Worm (Caenorhabditis elegans) whole organism, L4 larva: Measurements from ENCODE around the gene pak-2.

Source experiments
- F44E2.7 ChIP-seq: fragments of 200-800 bp; sonication (Bioruptor generic); IDR thresholded peaks from 2 replicates; pipeline ENCODE4 v2.1.2; 2022; ENCODE audit warnings: missing genetic modification characterization, missing compliant biosample characterization
- R02D3.7 ChIP-seq: fragments of 150-350 bp; sonication (generic microtip); optimal IDR thresholded peaks from 3 replicates; lab custom pipeline; 2014; ENCODE audit warnings: missing biosample characterization, missing genetic modification characterization
- T20F7.1 ChIP-seq: fragments of 200-800 bp; sonication (Bioruptor generic); optimal IDR thresholded peaks from 2 replicates; lab custom pipeline; 2018; ENCODE audit warnings: mild to moderate bottlenecking, missing genetic modification characterization, missing compliant biosample characterization
- Y48G9A.11 ChIP-seq: fragments of 200-800 bp; sonication (Bioruptor generic); IDR thresholded peaks from 2 replicates; pipeline ENCODE4 v1.3.6; 2022; ENCODE audit warnings: missing genetic modification reagents, missing genetic modification characterization, missing compliant biosample characterization
- aha-1 ChIP-seq: fragments of 150-350 bp; peaks from one replicate; lab custom pipeline; 2014; ENCODE audit warnings: missing biosample characterization, missing genetic modification characterization
- attf-4 ChIP-seq: sonication (generic microtip); optimal IDR thresholded peaks from 3 replicates; lab custom pipeline; 2017; ENCODE audit warnings: missing biosample characterization, missing genetic modification characterization
- ceh-20 ChIP-seq: fragments of 200-800 bp; sonication (Bioruptor generic); IDR thresholded peaks from 2 replicates; pipeline ENCODE4 v1.3.6; 2022; ENCODE audit warnings: missing genetic modification reagents, missing genetic modification characterization, missing compliant biosample characterization
- ceh-62 ChIP-seq: sonication (generic microtip); optimal IDR thresholded peaks from 2 replicates; lab custom pipeline; 2017; ENCODE audit warnings: missing biosample characterization, missing genetic modification characterization
- ces-1 ChIP-seq: fragments of 150-350 bp; sonication (generic microtip); optimal IDR thresholded peaks from 4 replicates; lab custom pipeline; 2014; ENCODE audit warnings: missing biosample characterization, missing genetic modification reagents, missing genetic modification characterization
- ctbp-1 ChIP-seq: fragments of 200-800 bp; sonication (Bioruptor generic); IDR thresholded peaks from 2 replicates; pipeline ENCODE4 v1.3.6; 2022; ENCODE audit warnings: missing genetic modification reagents, missing genetic modification characterization, missing compliant biosample characterization
- daf-19 ChIP-seq: fragments of 200-800 bp; sonication (Bioruptor generic); conservative IDR thresholded peaks from 2 replicates; pipeline ENCODE4 v1.3.6; 2022; ENCODE audit warnings: missing genetic modification characterization, missing compliant biosample characterization
- dmd-6 ChIP-seq: fragments of 200-800 bp; sonication (Bioruptor generic); IDR thresholded peaks from 2 replicates; pipeline ENCODE4 v1.3.6; 2022; ENCODE audit warnings: missing genetic modification reagents, missing genetic modification characterization, missing compliant biosample characterization
- dpl-1 ChIP-seq: fragments of 150-350 bp; optimal IDR thresholded peaks from 2 replicates; lab custom pipeline; 2014; ENCODE audit warnings: missing biosample characterization, missing genetic modification reagents, missing genetic modification characterization
- duxl-1 ChIP-seq: sonication (generic microtip); optimal IDR thresholded peaks from 2 replicates; lab custom pipeline; 2016; ENCODE audit warnings: mild to moderate bottlenecking, missing genetic modification characterization, moderate library complexity, missing compliant biosample characterization; ENCODE audit not compliant: poor library complexity
- dve-1 ChIP-seq: sonication (generic microtip); optimal IDR thresholded peaks from 2 replicates; lab custom pipeline; 2017; ENCODE audit warnings: antibody characterized with exemption, mild to moderate bottlenecking, missing genetic modification characterization, missing compliant biosample characterization; ENCODE audit not compliant: insufficient read depth
- egl-27 ChIP-seq: sonication (generic microtip); optimal IDR thresholded peaks from 3 replicates; lab custom pipeline; 2017; ENCODE audit warnings: missing biosample characterization, missing genetic modification reagents, missing genetic modification characterization
- egl-43 ChIP-seq: fragments of 200-800 bp; sonication (Bioruptor generic); IDR thresholded peaks from 2 replicates; pipeline ENCODE4 v1.3.6; 2022; ENCODE audit warnings: missing genetic modification reagents, missing genetic modification characterization, missing compliant biosample characterization
- fkh-10 ChIP-seq: fragments of 150-350 bp; optimal IDR thresholded peaks from 2 replicates; lab custom pipeline; 2014; ENCODE audit warnings: missing biosample characterization, missing genetic modification reagents, missing genetic modification characterization
- hlh-11 ChIP-seq: fragments of 200-800 bp; sonication (Bioruptor generic); optimal IDR thresholded peaks from 2 replicates; lab custom pipeline; 2018; ENCODE audit warnings: mild to moderate bottlenecking, missing genetic modification characterization, missing compliant biosample characterization
- hlh-30 ChIP-seq: sonication (generic microtip); optimal IDR thresholded peaks from 2 replicates; lab custom pipeline; 2017; ENCODE audit warnings: antibody characterized with exemption, mild to moderate bottlenecking, missing genetic modification characterization, missing compliant biosample characterization; ENCODE audit not compliant: insufficient read depth
- hmg-1.1 ChIP-seq: fragments of 200-800 bp; sonication (Bioruptor generic); IDR thresholded peaks from 2 replicates; pipeline ENCODE4 v1.3.6; 2022; ENCODE audit warnings: missing genetic modification reagents, missing genetic modification characterization, missing compliant biosample characterization
- lim-7 ChIP-seq: fragments of 200-800 bp; sonication (Bioruptor generic); IDR thresholded peaks from 2 replicates; pipeline ENCODE4 v1.3.6; 2022; ENCODE audit warnings: missing genetic modification characterization, missing compliant biosample characterization
- lin-1 ChIP-seq: fragments of 200-800 bp; sonication (Bioruptor generic); IDR thresholded peaks from 2 replicates; pipeline ENCODE4 v1.3.6; 2022; ENCODE audit warnings: missing genetic modification reagents, missing genetic modification characterization, missing compliant biosample characterization
- lin-38 ChIP-seq: fragments of 200-800 bp; sonication (Bioruptor generic); IDR thresholded peaks from 2 replicates; pipeline ENCODE4 v1.3.6; 2022; ENCODE audit warnings: missing genetic modification reagents, missing genetic modification characterization, missing compliant biosample characterization
- lsy-2 ChIP-seq, 2 experiments: fragments of 150-350 bp in 1 of 2; sonication (generic microtip) in 1 of 2; optimal IDR thresholded peaks; 2 replicates each; lab custom pipeline; 2014 to 2017; ENCODE audit warnings: missing biosample characterization in 2 of 2, missing genetic modification characterization in 2 of 2
- mep-1 ChIP-seq: fragments of 150-350 bp; sonication (generic microtip); optimal IDR thresholded peaks from 3 replicates; lab custom pipeline; 2014; ENCODE audit warnings: missing biosample characterization, missing genetic modification characterization
- mxl-3 ChIP-seq: fragments of 200-800 bp; sonication (Bioruptor generic); optimal IDR thresholded peaks from 2 replicates; lab custom pipeline; 2018; ENCODE audit warnings: mild to moderate bottlenecking, missing genetic modification characterization, missing compliant biosample characterization
- nhr-10 ChIP-seq: fragments of 150-350 bp; optimal IDR thresholded peaks from 2 replicates; lab custom pipeline; 2014; ENCODE audit warnings: missing biosample characterization, missing genetic modification characterization
- nhr-28 ChIP-seq: fragments of 150-350 bp; optimal IDR thresholded peaks from 2 replicates; lab custom pipeline; 2014; ENCODE audit warnings: missing biosample characterization, missing genetic modification characterization
- nhr-41 ChIP-seq: fragments of 200-800 bp; sonication (Bioruptor generic); IDR thresholded peaks from 2 replicates; pipeline ENCODE4 v1.3.6; 2022; ENCODE audit warnings: missing genetic modification reagents, missing genetic modification characterization, missing compliant biosample characterization
- nhr-48 ChIP-seq: sonication (generic microtip); optimal IDR thresholded peaks from 2 replicates; lab custom pipeline; 2016; ENCODE audit warnings: mild to moderate bottlenecking, missing genetic modification characterization, missing compliant biosample characterization
- pha-4 ChIP-seq, 2 experiments: fragments of 150-350 bp in 1 of 2; fragments of 200-800 bp in 1 of 2; sonication (Bioruptor generic) in 1 of 2; IDR thresholded peaks in 1 of 2; optimal IDR thresholded peaks in 1 of 2; 2 replicates each; pipeline versions ENCODE4 v1.3.6 to Lab custom; 2014 to 2022; ENCODE audit warnings: missing genetic modification characterization in 2 of 2, missing genetic modification reagents in 2 of 2, missing biosample characterization in 1 of 2, missing compliant biosample characterization in 1 of 2
- saeg-2 ChIP-seq: fragments of 200-800 bp; sonication (Bioruptor generic); IDR thresholded peaks from 2 replicates; pipeline ENCODE4 v1.3.6; 2022; ENCODE audit warnings: missing genetic modification reagents, missing genetic modification characterization, missing compliant biosample characterization
- sdz-12 ChIP-seq: fragments of 200-800 bp; sonication (Bioruptor generic); optimal IDR thresholded peaks from 2 replicates; lab custom pipeline; 2018; ENCODE audit warnings: mild to moderate bottlenecking, missing genetic modification characterization, missing compliant biosample characterization
- spr-3 ChIP-seq: fragments of 200-800 bp; sonication (Bioruptor generic); optimal IDR thresholded peaks from 2 replicates; lab custom pipeline; 2018; ENCODE audit warnings: mild to moderate bottlenecking, missing genetic modification characterization, missing compliant biosample characterization
- tag-97 ChIP-seq: fragments of 200-800 bp; sonication (Bioruptor generic); IDR thresholded peaks from 2 replicates; pipeline ENCODE4 v1.3.6; 2022; ENCODE audit warnings: missing genetic modification characterization, missing compliant biosample characterization
- unc-62 ChIP-seq, 3 experiments: fragments of 150-350 bp in 1 of 3; sonication (generic microtip); optimal IDR thresholded peaks in 2 of 3; peaks in 1 of 3; 1 replicate in 1 of 3; 2 replicates in 2 of 3; lab custom pipeline; 2014 to 2017; ENCODE audit warnings: missing biosample characterization in 3 of 3, missing genetic modification characterization in 3 of 3, missing genetic modification reagents in 3 of 3, missing genotype in 1 of 3
- vab-7 ChIP-seq: fragments of 200-800 bp; sonication (Bioruptor generic); IDR thresholded peaks from 2 replicates; pipeline ENCODE4 v1.3.6; 2022; ENCODE audit warnings: missing genetic modification reagents, missing genetic modification characterization, missing compliant biosample characterization
- zfp-2 ChIP-seq: sonication (generic microtip); optimal IDR thresholded peaks from 2 replicates; lab custom pipeline; 2016; ENCODE audit warnings: mild to moderate bottlenecking, missing genetic modification characterization, missing compliant biosample characterization
- zip-11 ChIP-seq: fragments of 200-800 bp; sonication (Bioruptor generic); IDR thresholded peaks from 2 replicates; pipeline ENCODE4 v1.3.6; 2022; ENCODE audit warnings: missing genetic modification characterization, missing compliant biosample characterization
- zip-2 ChIP-seq: fragments of 150-350 bp; optimal IDR thresholded peaks from 2 replicates; lab custom pipeline; 2014; ENCODE audit warnings: missing biosample characterization, missing genetic modification characterization
- ztf-11 ChIP-seq: fragments of 150-350 bp; optimal IDR thresholded peaks from 2 replicates; lab custom pipeline; 2014; ENCODE audit warnings: missing biosample characterization, missing genetic modification characterization

pak-2 gene

ce11 chrV:11013179-11013578, 26.1 kb downstream of the pak-2 start:
- TF ChIP-seq unc-62 (GFP tag; optimal IDR thresholded peaks at IDR 0.05 in 1 of 2; lab: Kevin White, UChicago), result peak in 1 of 2 experiments; percentile 93
- no peak for TF ChIP-seq unc-62 (tag; optimal IDR thresholded peaks at IDR 0.05; lab: Kevin White, UChicago)
- no peak for TF ChIP-seq mxl-3 (GFP tag; lab: Kevin White, UChicago)

- TF ChIP-seq hlh-30 (tag; lab: Kevin White, UChicago) (peak; percentile 11), saeg-2 (no peak), nhr-28 (peak; percentile 1), aha-1 (tag; lab: Kevin White, UChicago) (peak; percentile 59), mxl-3 (GFP tag; lab: Kevin White, UChicago) (peak; percentile 7), lsy-2 (tag; optimal IDR thresholded peaks at IDR 0.05; lab: Kevin White, UChicago) (no peak)
Measured at ce11 chrV:11012419-11012818, 26.8 kb downstream of the pak-2 start, which contains the start of gene C13G3.1. TSS of gene C13G3.1 (minus strand) at chrV:11012465.

- no peak for TF ChIP-seq T20F7.1 (GFP tag; lab: Kevin White, UChicago)
- peak; percentile 6 for TF ChIP-seq nhr-28
Measured at ce11 chrV:11011807-11012206, 27.4 kb downstream of the pak-2 start.

ce11 chrV:11010768-11011167, 28.5 kb downstream of the pak-2 start:
- TF ChIP-seq zip-2, result no peak
- TF ChIP-seq lim-7, result no peak
- no peak for TF ChIP-seq mep-1 (tag; lab: Kevin White, UChicago)
- TF ChIP-seq nhr-48 (tag; lab: Kevin White, UChicago), result no peak
- no peak for TF ChIP-seq egl-43 (GFP tag; lab: Robert Waterston, UW)
- no peak for TF ChIP-seq lin-38 (GFP tag; lab: Robert Waterston, UW)
- no peak for TF ChIP-seq hmg-1.1 (GFP tag; lab: Robert Waterston, UW)
- TF ChIP-seq T20F7.1 (GFP tag; lab: Kevin White, UChicago), result no peak
- no peak for TF ChIP-seq vab-7
- TF ChIP-seq ztf-11 (tag; lab: Kevin White, UChicago), result no peak
- TF ChIP-seq dve-1, result no peak

- TF ChIP-seq ceh-20 (GFP tag; lab: Robert Waterston, UW) (peak; percentile 22; the same call in 1 of the 2 replicates), nhr-48 (tag; lab: Kevin White, UChicago) (peak; percentile 77), egl-27 (tag; lab: Kevin White, UChicago) (no peak), R02D3.7 (tag; lab: Kevin White, UChicago) (no peak), dpl-1 (no peak), hmg-1.1 (GFP tag; lab: Robert Waterston, UW) (no peak), ces-1 (GFP tag; lab: Kevin White, UChicago) (no peak), attf-4 (no peak), nhr-41 (GFP tag; lab: Robert Waterston, UW) (peak; percentile 69; the same call in 1 of the 2 replicates), ctbp-1 (GFP tag; lab: Robert Waterston, UW) (no peak), T20F7.1 (GFP tag; lab: Kevin White, UChicago) (peak; percentile 45), nhr-10 (tag; lab: Kevin White, UChicago) (no peak), ceh-62 (tag; lab: Kevin White, UChicago) (no peak), dve-1 (peak; percentile 38), spr-3 (GFP tag; lab: Kevin White, UChicago) (no peak), pha-4 (GFP tag; IDR thresholded peaks at IDR 0.05; lab: Robert Waterston, UW) (no peak), pha-4 (tag; optimal IDR thresholded peaks at IDR 0.05; lab: Kevin White, UChicago) (no peak), aha-1 (tag; lab: Kevin White, UChicago) (peak; percentile 58), zip-11 (no peak), daf-19 (no peak), zfp-2 (tag; lab: Kevin White, UChicago) (no peak), zip-2 (no peak), sdz-12 (GFP tag; lab: Kevin White, UChicago) (no peak), duxl-1 (tag; lab: Kevin White, UChicago) (no peak), lin-1 (GFP tag; lab: Robert Waterston, UW) (no peak), Y48G9A.11 (GFP tag; lab: Robert Waterston, UW) (no peak), tag-97 (GFP tag; lab: Robert Waterston, UW) (no peak), F44E2.7 (GFP tag; lab: Robert Waterston, UW) (no peak), hlh-11 (tag; lab: Kevin White, UChicago) (peak; percentile 86), dmd-6 (GFP tag; lab: Robert Waterston, UW) (peak; percentile 96), lin-38 (GFP tag; lab: Robert Waterston, UW) (no peak), fkh-10 (GFP tag; lab: Kevin White, UChicago) (no peak)
Measured at ce11 chrV:11009124-11009524, 30.1 kb downstream of the pak-2 start.
